Worm (Caenorhabditis elegans): ENCODE results near the gene smap-1.

smap-1 gene

DNA sequence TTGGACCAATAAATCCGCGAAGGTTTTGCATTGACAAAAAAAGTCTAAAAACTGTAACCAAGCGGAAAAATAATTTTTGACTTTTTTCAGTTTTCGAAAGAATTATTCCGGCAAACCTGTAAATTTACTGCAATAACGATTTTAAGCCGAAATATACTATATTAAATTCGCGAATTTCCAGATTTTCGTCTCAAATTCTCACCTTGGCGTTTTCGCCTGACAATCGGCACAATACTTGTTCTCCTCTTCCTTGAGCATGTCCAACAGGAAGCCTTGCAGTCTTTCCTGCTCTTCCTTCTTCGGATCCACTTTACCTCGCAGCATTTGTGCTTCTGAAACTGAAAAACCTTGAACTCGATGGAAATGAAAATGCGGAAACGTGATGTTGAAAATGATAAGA is at the start of gene smap-1:
Gene smap-1 (minus strand): TSS at position 338 of the 400 bp plus-strand sequence.
- no peak for TF ChIP-seq tbx-7 (tag; optimal IDR thresholded peaks at IDR 0.05)
- no peak for TF ChIP-seq unc-3 (GFP tag; conservative IDR thresholded peaks at IDR 0.05)
- TF ChIP-seq unc-3 (tag; optimal IDR thresholded peaks at IDR 0.05): no peak
- TF ChIP-seq ama-1 (optimal IDR thresholded peaks at IDR 0.05): no peak
- TF ChIP-seq C38D4.7 (GFP tag; optimal IDR thresholded peaks at IDR 0.05): no peak
- no peak for TF ChIP-seq ceh-14 (tag; optimal IDR thresholded peaks at IDR 0.05)

DNA sequence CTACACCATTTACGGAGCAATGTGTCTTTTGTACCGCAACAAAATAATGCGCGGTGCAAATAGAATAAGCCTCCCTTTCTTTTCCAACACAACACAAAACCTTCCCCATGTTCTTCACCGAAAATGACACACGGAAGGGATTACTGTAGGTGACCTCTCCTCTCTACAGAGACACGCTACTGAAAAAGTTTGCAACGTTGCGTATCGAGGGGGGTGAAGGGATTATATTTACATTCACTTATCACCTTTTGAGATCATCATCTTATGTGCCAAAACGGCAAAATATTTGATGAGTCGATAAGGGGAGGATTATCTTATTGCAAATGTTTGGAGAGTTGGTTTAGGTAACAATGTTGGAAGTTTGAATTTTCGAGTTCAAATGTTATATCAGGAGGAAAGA is 43.5 kb upstream of the smap-1 start:
- TF ChIP-seq K09A11.1 (tag; optimal IDR thresholded peaks at IDR 0.05; ENCODE audit: insufficient read depth) (no peak), nhr-11 (tag; optimal IDR thresholded peaks at IDR 0.05) (no peak), pax-1 (tag; optimal IDR thresholded peaks at IDR 0.05) (peak; percentile 96), ttx-3 (tag; optimal IDR thresholded peaks at IDR 0.05) (no peak), pqm-1 (tag; optimal IDR thresholded peaks at IDR 0.05) (no peak), sdc-2 (tag; optimal IDR thresholded peaks at IDR 0.05) (no peak), ceh-22 (tag; optimal IDR thresholded peaks at IDR 0.05) (no peak), ceh-9 (tag; optimal IDR thresholded peaks at IDR 0.05) (no peak)

DNA sequence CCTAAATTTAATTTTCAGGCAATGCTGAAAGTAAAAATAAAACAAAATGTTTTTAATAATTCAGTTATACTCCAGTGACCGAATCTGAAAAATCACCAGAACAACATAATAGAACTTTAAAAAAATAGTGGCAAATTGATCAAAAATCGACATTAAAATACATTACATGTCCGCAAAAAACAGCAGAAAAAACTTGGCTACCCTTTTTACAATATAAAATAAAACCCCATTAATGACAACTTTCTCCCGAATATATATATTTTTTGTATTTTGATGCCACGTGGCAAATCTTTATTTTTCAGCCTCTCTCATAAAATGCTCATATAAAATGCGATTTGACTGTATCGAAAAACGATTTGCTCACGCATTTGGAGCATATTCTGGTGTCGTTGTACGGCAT is 42.0 kb upstream of the smap-1 start, which contains the start of gene ptr-19:
Gene ptr-19 (plus strand): TSS at position 301 of the 400 bp plus-strand sequence.
- TF ChIP-seq ceh-22 (tag; optimal IDR thresholded peaks at IDR 0.05) (no peak), pros-1 (tag; optimal IDR thresholded peaks at IDR 0.05) (no peak), T23F11.4 (GFP tag; optimal IDR thresholded peaks at IDR 0.05) (no peak), ahr-1 (tag; optimal IDR thresholded peaks at IDR 0.05) (no peak), hlh-6 (tag; optimal IDR thresholded peaks at IDR 0.05) (no peak), ama-1 (optimal IDR thresholded peaks at IDR 0.05) (no peak)

DNA sequence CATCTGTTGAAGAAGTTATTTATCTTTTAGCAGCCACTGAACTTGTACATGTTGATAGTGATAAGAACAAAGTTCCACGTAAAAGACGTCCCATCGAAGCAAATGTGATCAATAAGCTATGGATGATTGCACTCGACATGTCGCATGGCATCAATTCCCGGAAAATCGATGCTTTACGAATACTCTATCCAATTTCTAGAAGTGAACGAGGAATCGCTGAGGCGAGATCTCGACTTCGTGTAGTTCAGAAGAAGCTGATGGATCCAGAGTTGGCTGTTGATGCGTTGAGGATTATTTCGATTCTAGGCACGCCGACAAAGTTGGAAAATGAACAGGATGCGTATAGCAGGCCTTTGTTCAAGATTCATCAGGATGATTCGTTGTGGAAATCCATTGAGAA is 30.1 kb upstream of the smap-1 start:
- TF ChIP-seq pat-9 (tag; optimal IDR thresholded peaks at IDR 0.05): no peak
- no peak for TF ChIP-seq unc-42 (tag; optimal IDR thresholded peaks at IDR 0.05)
- TF ChIP-seq odd-2 (tag; optimal IDR thresholded peaks at IDR 0.05): no peak

DNA sequence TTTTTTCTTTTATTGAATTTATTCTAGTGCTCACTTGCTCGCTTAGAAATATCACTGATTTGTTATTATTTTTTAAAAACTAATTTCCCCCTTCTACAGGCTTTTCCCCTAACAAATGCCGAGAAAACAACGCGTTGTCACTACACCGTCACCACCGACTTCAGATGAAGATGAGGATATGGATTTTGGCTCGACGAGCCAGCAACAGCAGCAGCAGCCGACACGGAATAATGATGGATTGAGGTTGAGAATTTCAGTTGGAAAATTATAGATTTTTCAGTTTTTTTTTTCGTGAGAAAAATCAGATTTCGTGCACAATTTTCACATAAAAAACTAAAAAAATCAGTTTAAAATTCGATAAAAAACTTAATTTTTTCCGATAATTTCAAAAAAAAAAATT is 23.4 kb upstream of the smap-1 start, which contains the start of gene dpy-28:
Gene dpy-28 (plus strand): TSS at position 100 of the 400 bp plus-strand sequence.
- TF ChIP-seq ceh-48 (tag; optimal IDR thresholded peaks at IDR 0.05) (no peak), ahr-1 (tag; optimal IDR thresholded peaks at IDR 0.05) (no peak), lin-11 (tag; optimal IDR thresholded peaks at IDR 0.05) (no peak), C38D4.7 (GFP tag; optimal IDR thresholded peaks at IDR 0.05) (no peak), K02D7.2 (tag; optimal IDR thresholded peaks at IDR 0.05) (no peak), unc-86 (tag; optimal IDR thresholded peaks at IDR 0.05) (no peak), ets-4 (tag; optimal IDR thresholded peaks at IDR 0.05) (no peak), ceh-6 (GFP tag; optimal IDR thresholded peaks at IDR 0.05) (no peak), pag-3 (tag; optimal IDR thresholded peaks at IDR 0.05; ENCODE audit: borderline replicate concordance) (no peak), pha-2 (tag; optimal IDR thresholded peaks at IDR 0.05) (no peak), ceh-22 (tag; optimal IDR thresholded peaks at IDR 0.05) (no peak), ceh-45 (GFP tag; IDR thresholded peaks at IDR 0.05) (no peak), fkh-6 (tag; optimal IDR thresholded peaks at IDR 0.05) (no peak), ceh-30 (tag; optimal IDR thresholded peaks at IDR 0.05) (no peak), ceh-19 (GFP tag; optimal IDR thresholded peaks at IDR 0.05) (no peak)
